Worm (Caenorhabditis elegans): ENCODE data around the gene M57.1.

Gene M57.1

ce11 chrIV:3526144-3526797, 6.0 kb upstream of the M57.1 start:
- TF ChIP-seq efl-1 (optimal IDR thresholded peaks at IDR 0.05) (no peak), efl-1 (GFP tag; optimal IDR thresholded peaks at IDR 0.05 in 1 of 2) (peak in 1 of 2 experiments; percentile 73), dsc-1 (tag; optimal IDR thresholded peaks at IDR 0.05) (peak; percentile 0), sup-37 (GFP tag; optimal IDR thresholded peaks at IDR 0.05) (no peak), zip-4 (GFP tag; optimal IDR thresholded peaks at IDR 0.05) (no peak), efl-3 (GFP tag; optimal IDR thresholded peaks at IDR 0.05) (no peak), lin-14 (GFP tag; optimal IDR thresholded peaks at IDR 0.05) (no peak), mef-2 (tag; optimal IDR thresholded peaks at IDR 0.05) (no peak), skn-1 (tag; optimal IDR thresholded peaks at IDR 0.05) (peak; percentile 13)

- no peak for TF ChIP-seq F16B12.6 (tag; optimal IDR thresholded peaks at IDR 0.05)
- TF ChIP-seq nhr-71 (tag; optimal IDR thresholded peaks at IDR 0.05), result no peak
- no peak for TF ChIP-seq egl-13 (tag; optimal IDR thresholded peaks at IDR 0.05)
- no peak for TF ChIP-seq lir-3 (tag; optimal IDR thresholded peaks at IDR 0.05; ENCODE audit: poor library complexity)
- no peak for TF ChIP-seq unc-130 (tag; optimal IDR thresholded peaks at IDR 0.05)
- TF ChIP-seq zip-4 (GFP tag; optimal IDR thresholded peaks at IDR 0.05), result no peak
- TF ChIP-seq C04F5.9 (tag; optimal IDR thresholded peaks at IDR 0.05), result no peak
- no peak for TF ChIP-seq aha-1 (tag; optimal IDR thresholded peaks at IDR 0.05)
- TF ChIP-seq elt-2 (tag; optimal IDR thresholded peaks at IDR 0.05), result no peak
- TF ChIP-seq dpl-1 (GFP tag; optimal IDR thresholded peaks at IDR 0.05), result no peak
- no peak for TF ChIP-seq hlh-4 (tag; optimal IDR thresholded peaks at IDR 0.05)
- TF ChIP-seq lsy-2 (tag; optimal IDR thresholded peaks at IDR 0.05), result no peak
- no peak for TF ChIP-seq jun-1 (tag; optimal IDR thresholded peaks at IDR 0.05)
- no peak for TF ChIP-seq ets-5 (GFP tag; IDR thresholded peaks at IDR 0.05)
- no peak for TF ChIP-seq pag-3 (tag; optimal IDR thresholded peaks at IDR 0.05; ENCODE audit: borderline replicate concordance, insufficient read depth)
- no peak for TF ChIP-seq blmp-1 (tag; optimal IDR thresholded peaks at IDR 0.05)
- TF ChIP-seq unc-62 (GFP tag; optimal IDR thresholded peaks at IDR 0.05), result no peak
- TF ChIP-seq vab-15 (tag; optimal IDR thresholded peaks at IDR 0.05), result no peak
- TF ChIP-seq dsc-1 (tag; optimal IDR thresholded peaks at IDR 0.05), result no peak
Observed at ce11 chrIV:3526831-3527404, 5.3 kb upstream of the M57.1 start, which contains the start of gene M57.2. M57.2 (plus strand) TSS chrIV:3527354.

ce11 chrIV:3527878-3528277, 4.4 kb upstream of the M57.1 start:
- TF ChIP-seq ceh-8 (GFP tag; optimal IDR thresholded peaks at IDR 0.05) (no peak), ceh-82 (tag; optimal IDR thresholded peaks at IDR 0.05) (no peak), nhr-71 (tag; optimal IDR thresholded peaks at IDR 0.05) (no peak), mef-2 (tag; optimal IDR thresholded peaks at IDR 0.05) (no peak), unc-30 (tag; optimal IDR thresholded peaks at IDR 0.05) (no peak), lin-15B (tag; optimal IDR thresholded peaks at IDR 0.05) (no peak), lin-39 (tag; optimal IDR thresholded peaks at IDR 0.05) (no peak), nhr-11 (tag; optimal IDR thresholded peaks at IDR 0.05) (no peak), nhr-47 (tag; optimal IDR thresholded peaks at IDR 0.05) (no peak), ama-1 (optimal IDR thresholded peaks at IDR 0.05) (no peak), egl-27 (tag; optimal IDR thresholded peaks at IDR 0.05) (no peak), sup-37 (GFP tag; optimal IDR thresholded peaks at IDR 0.05) (no peak), pag-3 (tag; optimal IDR thresholded peaks at IDR 0.05; ENCODE audit: borderline replicate concordance, insufficient read depth) (no peak), jun-1 (tag; optimal IDR thresholded peaks at IDR 0.05) (no peak), pqm-1 (tag; optimal IDR thresholded peaks at IDR 0.05) (no peak), nhr-84 (tag; optimal IDR thresholded peaks at IDR 0.05) (no peak), lin-14 (GFP tag; optimal IDR thresholded peaks at IDR 0.05) (no peak), sox-4 (tag; optimal IDR thresholded peaks at IDR 0.05) (no peak)
